Fruit fly (Drosophila melanogaster): ENCODE measurements around the gene CG9121.
A peak's percentile ranks its signal among the peaks of the same experiment; 100 is the strongest.

Gene CG9121

dm6 chr2L:5086905-5087522 is 36.2 kb upstream of the CG9121 start (continued):
- TF ChIP-seq CG14014 (GFP tag; IDR thresholded peaks at IDR 0.05) (peak; percentile 64), tin (GFP tag; optimal IDR thresholded peaks at IDR 0.05) (peak; percentile 49), CG32767 (GFP tag; IDR thresholded peaks at IDR 0.05) (peak; percentile 62), stc (GFP tag; IDR thresholded peaks at IDR 0.05) (peak; percentile 69), esg (GFP tag; conservative IDR thresholded peaks at IDR 0.05) (peak; percentile 53; the same call in 1 of the 2 replicates), Ssrp (tag; optimal IDR thresholded peaks at IDR 0.05) (peak; percentile 73), CG10959 (GFP tag; IDR thresholded peaks at IDR 0.05) (peak; percentile 25; the same call in 1 of the 2 replicates), Oli (tag; optimal IDR thresholded peaks at IDR 0.05) (peak; percentile 85), cwo (GFP tag; optimal IDR thresholded peaks at IDR 0.05) (peak; percentile 78), CG15073 (GFP tag; optimal IDR thresholded peaks at IDR 0.05) (peak; percentile 13), GATAe (GFP tag; conservative IDR thresholded peaks at IDR 0.05) (no peak), Dfd (GFP tag; optimal IDR thresholded peaks at IDR 0.05) (no peak), CG6254 (GFP tag; optimal IDR thresholded peaks at IDR 0.05) (peak; percentile 76), CG11560 (tag; IDR thresholded peaks at IDR 0.05) (no peak), E2f1 (GFP tag; IDR thresholded peaks at IDR 0.05) (no peak), zen2 (GFP tag; IDR thresholded peaks at IDR 0.05; ENCODE audit: partially characterized antibody) (no peak), CG17829 (tag; optimal IDR thresholded peaks at IDR 0.05) (peak; percentile 78), CG6654 (GFP tag; optimal IDR thresholded peaks at IDR 0.05) (peak; percentile 35), zen (tag; optimal IDR thresholded peaks at IDR 0.05) (peak; percentile 58), Atf6 (GFP tag; IDR thresholded peaks at IDR 0.05) (peak; percentile 76; the same call in 1 of the 2 replicates), Bgb (GFP tag; IDR thresholded peaks at IDR 0.05; ENCODE audit: partially characterized antibody) (no peak), caup (GFP tag; optimal IDR thresholded peaks at IDR 0.05; ENCODE audit: severe bottlenecking) (peak; percentile 66), CG2202 (tag; optimal IDR thresholded peaks at IDR 0.05) (peak; percentile 18), CG13424 (tag; optimal IDR thresholded peaks at IDR 0.05) (peak; percentile 80), ssp (GFP tag; IDR thresholded peaks at IDR 0.05) (no peak; the same call in 1 of the 2 replicates), ATbp (GFP tag; optimal IDR thresholded peaks at IDR 0.05) (peak; percentile 86)

- TF ChIP-seq Dll (GFP tag; IDR thresholded peaks at IDR 0.05; ENCODE audit: partially characterized antibody) (no peak), ssp (GFP tag; IDR thresholded peaks at IDR 0.05) (no peak), pum (GFP tag; optimal IDR thresholded peaks at IDR 0.05) (no peak), CG9797 (GFP tag; optimal IDR thresholded peaks at IDR 0.05) (no peak), klu (GFP tag; IDR thresholded peaks at IDR 0.05) (no peak), peb (GFP tag; IDR thresholded peaks at IDR 0.05) (no peak), grau (tag; optimal IDR thresholded peaks at IDR 0.05) (no peak), CG9609 (GFP tag; optimal IDR thresholded peaks at IDR 0.05) (no peak), az2 (GFP tag; optimal IDR thresholded peaks at IDR 0.05) (no peak), CG1603 (tag; optimal IDR thresholded peaks at IDR 0.05) (no peak), Sox102F (GFP tag; optimal IDR thresholded peaks at IDR 0.05) (peak; percentile 9), CG4360 (GFP tag; IDR thresholded peaks at IDR 0.05) (no peak), CG6854 (GFP tag; optimal IDR thresholded peaks at IDR 0.05) (no peak), CG12155 (GFP tag; optimal IDR thresholded peaks at IDR 0.05) (no peak), zfh2 (GFP tag; optimal IDR thresholded peaks at IDR 0.05) (no peak), CG31441 (GFP tag; IDR thresholded peaks at IDR 0.05) (no peak), CG8359 (GFP tag; optimal IDR thresholded peaks at IDR 0.05; ENCODE audit: borderline replicate concordance) (no peak), Med (GFP tag) (peak; percentile 23), tgo (GFP tag; IDR thresholded peaks at IDR 0.05) (no peak), unpg (GFP tag; optimal IDR thresholded peaks at IDR 0.05) (no peak), CG17912 (GFP tag; optimal IDR thresholded peaks at IDR 0.05) (no peak), gem (tag; optimal IDR thresholded peaks at IDR 0.05) (peak; percentile 58), CkIIα-i1 (GFP tag; IDR thresholded peaks at IDR 0.05) (no peak), row (GFP tag; IDR thresholded peaks at IDR 0.05) (peak; percentile 39; the same call in 1 of the 3 replicates), Sry-δ (GFP tag; optimal IDR thresholded peaks at IDR 0.05) (no peak), dmrt99B (tag; optimal IDR thresholded peaks at IDR 0.05) (peak; percentile 12)
These were observed 34.7 kb upstream of the CG9121 start for dm6 chr2L:5085561-5085960.

Measured in whole organism, embryonic.